Fruit fly (Drosophila melanogaster) whole organism, prepupa: ENCODE measurements around the gene CG1578.
A peak's percentile ranks its signal among the peaks of the same experiment; 100 is the strongest.

ENCODE experiments used
- Blimp-1 ChIP-seq: fragments of 200-800 bp; sonication (Bioruptor generic); optimal IDR thresholded peaks from 3 replicates; lab custom pipeline; 2017; ENCODE audit warnings: missing biosample characterization, missing genetic modification characterization, mild to moderate bottlenecking, moderate library complexity, missing genetic modification reagents
- CG10631 ChIP-seq: fragments of 200-800 bp; sonication (Bioruptor generic); optimal IDR thresholded peaks from 2 replicates; lab custom pipeline; 2016; ENCODE audit warnings: missing biosample characterization, missing genetic modification characterization
- CG10669 ChIP-seq: fragments of 200-800 bp; sonication (Bioruptor generic); optimal IDR thresholded peaks from 3 replicates; lab custom pipeline; 2018; ENCODE audit warnings: missing biosample characterization, mild to moderate bottlenecking, missing genetic modification characterization, moderate library complexity
- CG11294 ChIP-seq: fragments of 200-800 bp; sonication (Bioruptor generic); IDR thresholded peaks from 2 replicates; pipeline ENCODE4 v1.3.6; 2022; ENCODE audit warnings: missing biosample characterization, missing genetic modification characterization
- CG11762 ChIP-seq: fragments of 200-800 bp; sonication (Bioruptor generic); optimal IDR thresholded peaks from 3 replicates; lab custom pipeline; 2016; ENCODE audit warnings: missing biosample characterization, missing genetic modification characterization; ENCODE audit not compliant: insufficient read depth
- CG15336 ChIP-seq: fragments of 200-800 bp; sonication (Bioruptor generic); IDR thresholded peaks from 2 replicates; pipeline ENCODE4 v1.3.6; 2022; ENCODE audit warnings: missing biosample characterization, missing genetic modification characterization
- CG1621 ChIP-seq: fragments of 200-800 bp; sonication (Bioruptor generic); optimal IDR thresholded peaks from 3 replicates; lab custom pipeline; 2018; ENCODE audit warnings: missing biosample characterization, mild to moderate bottlenecking, missing genetic modification characterization
- CG16779 ChIP-seq: fragments of 200-800 bp; sonication (Bioruptor generic); optimal IDR thresholded peaks from 3 replicates; lab custom pipeline; 2017; ENCODE audit warnings: missing biosample characterization, mild to moderate bottlenecking, missing genetic modification characterization
- CG3032 ChIP-seq: fragments of 200-800 bp; optimal IDR thresholded peaks from 2 replicates; lab custom pipeline; 2019; ENCODE audit warnings: missing biosample characterization, mild to moderate bottlenecking, missing genetic modification characterization, moderate library complexity
- CG31627 ChIP-seq: fragments of 200-800 bp; sonication (Bioruptor generic); optimal IDR thresholded peaks from 3 replicates; lab custom pipeline; 2016; ENCODE audit warnings: missing biosample characterization, missing genetic modification characterization
- CG32006 ChIP-seq: fragments of 200-800 bp; sonication (Bioruptor generic); optimal IDR thresholded peaks from 3 replicates; lab custom pipeline; 2017; ENCODE audit warnings: missing biosample characterization, mild to moderate bottlenecking, missing genetic modification characterization
- CG3919 ChIP-seq: fragments of 200-800 bp; sonication (Bioruptor generic); optimal IDR thresholded peaks from 3 replicates; lab custom pipeline; 2016; ENCODE audit warnings: missing biosample characterization, missing genetic modification characterization
- CG6163 ChIP-seq: fragments of 200-800 bp; sonication (Bioruptor generic); IDR thresholded peaks from 3 replicates; pipeline ENCODE4 v1.3.6; 2022; ENCODE audit warnings: missing biosample characterization, missing genetic modification characterization
- CG6276 ChIP-seq: fragments of 200-800 bp; sonication (Bioruptor generic); optimal IDR thresholded peaks from 2 replicates; lab custom pipeline; 2017; ENCODE audit warnings: missing biosample characterization, mild to moderate bottlenecking, missing genetic modification characterization
- CG6792 ChIP-seq: fragments of 200-800 bp; sonication (Bioruptor generic); optimal IDR thresholded peaks from 3 replicates; lab custom pipeline; 2016; ENCODE audit warnings: missing biosample characterization, missing genetic modification characterization
- CG6808 ChIP-seq: fragments of 200-800 bp; sonication (Bioruptor generic); optimal IDR thresholded peaks from 3 replicates; lab custom pipeline; 2017; ENCODE audit warnings: missing biosample characterization, missing genetic modification characterization, mild to moderate bottlenecking, moderate library complexity, missing genetic modification reagents
- CG6854 ChIP-seq: fragments of 200-800 bp; sonication (Bioruptor generic); optimal IDR thresholded peaks from 2 replicates; lab custom pipeline; 2017; ENCODE audit warnings: missing biosample characterization, mild to moderate bottlenecking, missing genetic modification characterization
- CG7368 ChIP-seq: fragments of 200-800 bp; sonication (Bioruptor generic); optimal IDR thresholded peaks from 3 replicates; lab custom pipeline; 2016; ENCODE audit warnings: missing biosample characterization, missing genetic modification characterization
- CG8119 ChIP-seq: fragments of 200-800 bp; sonication (Bioruptor generic); IDR thresholded peaks from 3 replicates; pipeline ENCODE4 v1.3.6; 2022; ENCODE audit warnings: missing biosample characterization, missing genetic modification characterization
- CG8319 ChIP-seq: fragments of 200-800 bp; sonication (Bioruptor generic); optimal IDR thresholded peaks from 3 replicates; lab custom pipeline; 2016; ENCODE audit warnings: missing biosample characterization, missing genetic modification characterization
- CG8632 ChIP-seq: fragments of 200-800 bp; sonication (Bioruptor generic); optimal IDR thresholded peaks from 3 replicates; lab custom pipeline; 2016; ENCODE audit warnings: missing biosample characterization, missing genetic modification characterization
- CG9139 ChIP-seq: fragments of 200-800 bp; sonication (Bioruptor generic); optimal IDR thresholded peaks from 3 replicates; lab custom pipeline; 2017; ENCODE audit warnings: missing biosample characterization, mild to moderate bottlenecking, missing genetic modification characterization
- Eip75B ChIP-seq: fragments of 200-800 bp; sonication (Bioruptor generic); optimal IDR thresholded peaks from 3 replicates; lab custom pipeline; 2016; ENCODE audit warnings: missing biosample characterization, missing genetic modification characterization
- Eip78C ChIP-seq: fragments of 200-800 bp; sonication (Bioruptor generic); peaks from one replicate; lab custom pipeline; 2016; ENCODE audit warnings: missing biosample characterization, missing genetic modification characterization
- Ets21C ChIP-seq: fragments of 200-800 bp; sonication (Bioruptor generic); optimal IDR thresholded peaks from 3 replicates; lab custom pipeline; 2016; ENCODE audit warnings: missing biosample characterization, missing genetic modification characterization
- Ets96B ChIP-seq: fragments of 200-800 bp; optimal IDR thresholded peaks from 2 replicates; lab custom pipeline; 2019; ENCODE audit warnings: missing biosample characterization, mild to moderate bottlenecking, missing genetic modification characterization, moderate library complexity
- Gug ChIP-seq: fragments of 200-800 bp; sonication (Bioruptor generic); IDR thresholded peaks from 2 replicates; pipeline ENCODE4 v1.3.6; 2022; ENCODE audit warnings: missing biosample characterization, missing genetic modification characterization
- Hr38 ChIP-seq: sonication (Bioruptor generic); optimal IDR thresholded peaks from 2 replicates; lab custom pipeline; 2016; ENCODE audit warnings: missing biosample characterization, missing genetic modification characterization
- Hr4 ChIP-seq: fragments of 200-800 bp; sonication (Bioruptor generic); optimal IDR thresholded peaks from 3 replicates; lab custom pipeline; 2016; ENCODE audit warnings: missing biosample characterization, missing genetic modification characterization
- Lpt ChIP-seq: fragments of 200-800 bp; sonication (Bioruptor generic); optimal IDR thresholded peaks from 3 replicates; lab custom pipeline; 2016; ENCODE audit warnings: missing biosample characterization, missing genetic modification characterization
- Met ChIP-seq: fragments of 200-800 bp; sonication (Bioruptor generic); optimal IDR thresholded peaks from 3 replicates; lab custom pipeline; 2016; ENCODE audit warnings: missing biosample characterization, missing genetic modification characterization
- Smox ChIP-seq: fragments of 200-800 bp; sonication (Bioruptor generic); optimal IDR thresholded peaks from 3 replicates; lab custom pipeline; 2016; ENCODE audit warnings: missing biosample characterization, missing genetic modification characterization
- Sox102F ChIP-seq: fragments of 200-800 bp; sonication (Bioruptor generic); optimal IDR thresholded peaks from 2 replicates; lab custom pipeline; 2016; ENCODE audit warnings: missing biosample characterization, mild to moderate bottlenecking, missing genetic modification characterization
- Sox14 ChIP-seq: fragments of 200-800 bp; sonication (Bioruptor generic); optimal IDR thresholded peaks from 3 replicates; lab custom pipeline; 2016; ENCODE audit warnings: missing biosample characterization, missing genetic modification characterization
- Sox15 ChIP-seq: fragments of 200-800 bp; sonication (Bioruptor generic); optimal IDR thresholded peaks from 3 replicates; lab custom pipeline; 2016; ENCODE audit warnings: missing biosample characterization, missing genetic modification characterization
- cyc ChIP-seq: fragments of 200-800 bp; sonication (Bioruptor generic); optimal IDR thresholded peaks from 3 replicates; lab custom pipeline; 2016; ENCODE audit warnings: missing biosample characterization, missing genetic modification characterization
- dac ChIP-seq: fragments of 200-800 bp; sonication (Bioruptor generic); optimal IDR thresholded peaks from 2 replicates; lab custom pipeline; 2017; ENCODE audit warnings: missing biosample characterization, mild to moderate bottlenecking, missing genetic modification characterization
- dsx ChIP-seq: fragments of 200-800 bp; optimal IDR thresholded peaks from 3 replicates; lab custom pipeline; 2019; ENCODE audit warnings: missing biosample characterization, mild to moderate bottlenecking, missing genetic modification characterization, moderate library complexity; ENCODE audit not compliant: poor library complexity, severe bottlenecking
- eg ChIP-seq: fragments of 200-800 bp; sonication (Bioruptor generic); IDR thresholded peaks from 3 replicates; pipeline ENCODE4 v1.3.6; 2022; ENCODE audit warnings: missing biosample characterization, missing genetic modification characterization
- fd59A ChIP-seq: fragments of 200-800 bp; sonication (Bioruptor generic); optimal IDR thresholded peaks from 2 replicates; lab custom pipeline; 2017; ENCODE audit warnings: missing biosample characterization, mild to moderate bottlenecking, missing genetic modification characterization, missing genetic modification reagents
- fkh ChIP-seq: fragments of 200-800 bp; sonication (Bioruptor generic); optimal IDR thresholded peaks from 3 replicates; lab custom pipeline; 2017; ENCODE audit warnings: missing biosample characterization, mild to moderate bottlenecking, missing genetic modification characterization, moderate library complexity
- lz ChIP-seq: fragments of 200-800 bp; sonication (Bioruptor generic); optimal IDR thresholded peaks from 3 replicates; lab custom pipeline; 2016; ENCODE audit warnings: missing biosample characterization, missing genetic modification characterization
- net ChIP-seq: fragments of 200-800 bp; sonication (Bioruptor generic); optimal IDR thresholded peaks from 3 replicates; lab custom pipeline; 2016; ENCODE audit warnings: missing biosample characterization, missing genetic modification characterization
- spab ChIP-seq: fragments of 200-800 bp; sonication (Bioruptor generic); optimal IDR thresholded peaks from 2 replicates; lab custom pipeline; 2017; ENCODE audit warnings: missing biosample characterization, mild to moderate bottlenecking, missing genetic modification characterization, missing genetic modification reagents
- topi ChIP-seq: fragments of 200-800 bp; sonication (Bioruptor generic); optimal IDR thresholded peaks from 3 replicates; lab custom pipeline; 2016; ENCODE audit warnings: missing biosample characterization, missing genetic modification characterization
- vri ChIP-seq: fragments of 200-800 bp; sonication (Bioruptor generic); optimal IDR thresholded peaks from 3 replicates; lab custom pipeline; 2016; ENCODE audit warnings: missing biosample characterization, mild to moderate bottlenecking, missing genetic modification characterization

CG1578 gene

dm6 chrX:11818047-11818766 is 1.9 kb upstream of the CG1578 start (continued):
- TF ChIP-seq vri (GFP tag; lab: Kevin White, UChicago) (peak; percentile 92), Hr4 (GFP tag; lab: Kevin White, UChicago) (peak; percentile 98), Sox15 (GFP tag; lab: Kevin White, UChicago) (peak; percentile 74), dsx (peak; percentile 85), CG6854 (GFP tag; lab: Kevin White, UChicago) (peak; percentile 73), eg (GFP tag; lab: Robert Waterston, UW) (peak; percentile 98), CG1621 (tag; lab: Kevin White, UChicago) (peak; percentile 87), CG6276 (peak; percentile 97), Met (GFP tag; lab: Kevin White, UChicago) (peak; percentile 95), lz (peak; percentile 94), Hr38 (GFP tag; lab: Kevin White, UChicago) (peak; percentile 60), Smox (GFP tag; lab: Kevin White, UChicago) (peak; percentile 91), CG7368 (GFP tag; lab: Kevin White, UChicago) (peak; percentile 93), Eip78C (peak; percentile 98)

- peak; percentile 52 for TF ChIP-seq fkh (GFP tag; lab: Kevin White, UChicago)
- no peak for TF ChIP-seq CG11762 (GFP tag; lab: Kevin White, UChicago)
- no peak for TF ChIP-seq Ets21C (GFP tag; lab: Kevin White, UChicago)
- no peak for TF ChIP-seq CG31627 (GFP tag; lab: Kevin White, UChicago)
- no peak for TF ChIP-seq Sox14 (GFP tag; lab: Kevin White, UChicago)
- no peak for TF ChIP-seq Lpt (GFP tag; lab: Kevin White, UChicago)
- no peak for TF ChIP-seq Eip78C
- no peak for TF ChIP-seq CG6276
- no peak for TF ChIP-seq Blimp-1 (GFP tag; lab: Kevin White, UChicago)
- TF ChIP-seq cyc (GFP tag; lab: Kevin White, UChicago) = no peak
- no peak for TF ChIP-seq fd59A
- TF ChIP-seq CG8319 (GFP tag; lab: Kevin White, UChicago) = no peak
- TF ChIP-seq CG3032 = no peak
- TF ChIP-seq CG9139 = peak; percentile 4
- no peak for TF ChIP-seq topi (GFP tag; lab: Kevin White, UChicago)
- no peak for TF ChIP-seq Eip75B (GFP tag; lab: Kevin White, UChicago)
- TF ChIP-seq spab (GFP tag; lab: Kevin White, UChicago) = no peak
- TF ChIP-seq dac = no peak
- peak; percentile 15 for TF ChIP-seq vri (GFP tag; lab: Kevin White, UChicago)
- TF ChIP-seq CG10669 (GFP tag; lab: Kevin White, UChicago) = no peak
- no peak for TF ChIP-seq Hr4 (GFP tag; lab: Kevin White, UChicago)
- TF ChIP-seq CG8632 = peak; percentile 18
- peak; percentile 26 for TF ChIP-seq CG6854 (GFP tag; lab: Kevin White, UChicago)
- TF ChIP-seq CG6792 = no peak
- no peak for TF ChIP-seq CG32006 (GFP tag; lab: Kevin White, UChicago)
- no peak for TF ChIP-seq Hr38 (GFP tag; lab: Kevin White, UChicago)
- TF ChIP-seq CG6808 (GFP tag; lab: Kevin White, UChicago) = peak; percentile 47
- peak; percentile 23; the same call in 2 of the 3 replicates for TF ChIP-seq CG8119 (GFP tag; lab: Robert Waterston, UW)
- TF ChIP-seq net = no peak
- no peak for TF ChIP-seq CG15336 (GFP tag; lab: Robert Waterston, UW)
- TF ChIP-seq Sox15 (GFP tag; lab: Kevin White, UChicago) = no peak
- no peak for TF ChIP-seq CG3919 (GFP tag; lab: Kevin White, UChicago)
- no peak for TF ChIP-seq CG11294
- no peak for TF ChIP-seq lz
- peak; percentile 79 for TF ChIP-seq CG6163 (GFP tag; lab: Robert Waterston, UW)
- peak; percentile 12 for TF ChIP-seq Ets96B (tag; lab: Kevin White, UChicago)
- TF ChIP-seq CG1621 (tag; lab: Kevin White, UChicago) = no peak
- TF ChIP-seq CG16779 (tag; lab: Kevin White, UChicago) = peak; percentile 2
- TF ChIP-seq Sox102F (GFP tag; lab: Kevin White, UChicago) = no peak
- no peak for TF ChIP-seq Met (GFP tag; lab: Kevin White, UChicago)
- no peak for TF ChIP-seq CG7368 (GFP tag; lab: Kevin White, UChicago)
- no peak for TF ChIP-seq CG10631 (GFP tag; lab: Kevin White, UChicago)
- no peak for TF ChIP-seq Gug (GFP tag; lab: Robert Waterston, UW)
These were observed 1.0 kb upstream of the CG1578 start for dm6 chrX:11817183-11817972.
